Worm (Caenorhabditis elegans) whole organism, L4 larva: ENCODE data around the gene sru-22.

Source experiments
- F10B5.3 ChIP-seq: sonication (generic microtip); optimal IDR thresholded peaks from 2 replicates; lab custom pipeline; 2016; ENCODE audit warnings: mild to moderate bottlenecking, missing genetic modification characterization, missing compliant biosample characterization
- F37D6.2 ChIP-seq: sonication (generic microtip); optimal IDR thresholded peaks from 2 replicates; lab custom pipeline; 2016; ENCODE audit warnings: mild to moderate bottlenecking, missing genetic modification characterization, missing compliant biosample characterization
- Y5F2A.4 ChIP-seq: fragments of 200-800 bp; sonication (Bioruptor generic); optimal IDR thresholded peaks from 2 replicates; lab custom pipeline; 2018; ENCODE audit warnings: mild to moderate bottlenecking, missing genetic modification characterization, missing compliant biosample characterization
- aly-2 ChIP-seq: sonication (generic microtip); optimal IDR thresholded peaks from 2 replicates; lab custom pipeline; 2018; ENCODE audit warnings: missing biosample characterization, missing genetic modification characterization
- attf-4 ChIP-seq: sonication (generic microtip); optimal IDR thresholded peaks from 3 replicates; lab custom pipeline; 2017; ENCODE audit warnings: missing biosample characterization, missing genetic modification characterization
- daf-12 ChIP-seq: fragments of 150-350 bp; optimal IDR thresholded peaks from 2 replicates; lab custom pipeline; 2014; ENCODE audit warnings: missing biosample characterization, missing genetic modification reagents, missing genetic modification characterization
- dpl-1 ChIP-seq: fragments of 150-350 bp; optimal IDR thresholded peaks from 2 replicates; lab custom pipeline; 2014; ENCODE audit warnings: missing biosample characterization, missing genetic modification reagents, missing genetic modification characterization
- egl-27 ChIP-seq: sonication (generic microtip); optimal IDR thresholded peaks from 3 replicates; lab custom pipeline; 2017; ENCODE audit warnings: missing biosample characterization, missing genetic modification reagents, missing genetic modification characterization
- fkh-10 ChIP-seq: fragments of 150-350 bp; optimal IDR thresholded peaks from 2 replicates; lab custom pipeline; 2014; ENCODE audit warnings: missing biosample characterization, missing genetic modification reagents, missing genetic modification characterization
- fos-1 ChIP-seq: fragments of 150-350 bp; optimal IDR thresholded peaks from 2 replicates; lab custom pipeline; 2014; ENCODE audit warnings: missing biosample characterization, missing genetic modification characterization
- hlh-11 ChIP-seq: fragments of 200-800 bp; sonication (Bioruptor generic); optimal IDR thresholded peaks from 2 replicates; lab custom pipeline; 2018; ENCODE audit warnings: mild to moderate bottlenecking, missing genetic modification characterization, missing compliant biosample characterization
- hmg-1.1 ChIP-seq: fragments of 200-800 bp; sonication (Bioruptor generic); IDR thresholded peaks from 2 replicates; pipeline ENCODE4 v1.3.6; 2022; ENCODE audit warnings: missing genetic modification reagents, missing genetic modification characterization, missing compliant biosample characterization
- lin-13 ChIP-seq: fragments of 150-350 bp; optimal IDR thresholded peaks from 2 replicates; lab custom pipeline; 2014; ENCODE audit warnings: missing biosample characterization, missing genetic modification reagents, missing genetic modification characterization
- lin-38 ChIP-seq: fragments of 200-800 bp; sonication (Bioruptor generic); IDR thresholded peaks from 2 replicates; pipeline ENCODE4 v1.3.6; 2022; ENCODE audit warnings: missing genetic modification reagents, missing genetic modification characterization, missing compliant biosample characterization
- lin-39 ChIP-seq: fragments of 150-350 bp; optimal IDR thresholded peaks from 2 replicates; lab custom pipeline; 2014; ENCODE audit warnings: missing biosample characterization, missing genetic modification reagents, missing genetic modification characterization
- mep-1 ChIP-seq: fragments of 150-350 bp; sonication (generic microtip); optimal IDR thresholded peaks from 3 replicates; lab custom pipeline; 2014; ENCODE audit warnings: missing biosample characterization, missing genetic modification characterization
- nhr-11 ChIP-seq: fragments of 150-350 bp; optimal IDR thresholded peaks from 2 replicates; lab custom pipeline; 2014; ENCODE audit warnings: missing biosample characterization, missing genetic modification characterization
- nhr-237 ChIP-seq: sonication (generic microtip); optimal IDR thresholded peaks from 2 replicates; lab custom pipeline; 2017; ENCODE audit warnings: missing biosample characterization, missing genetic modification characterization
- nhr-25 ChIP-seq: sonication (generic microtip); optimal IDR thresholded peaks from 2 replicates; lab custom pipeline; 2017; ENCODE audit warnings: missing genetic modification characterization, mild to moderate bottlenecking, missing compliant biosample characterization, antibody characterized with exemption, moderate library complexity, borderline replicate concordance; ENCODE audit not compliant: insufficient read depth
- nhr-41 ChIP-seq: fragments of 200-800 bp; sonication (Bioruptor generic); IDR thresholded peaks from 2 replicates; pipeline ENCODE4 v1.3.6; 2022; ENCODE audit warnings: missing genetic modification reagents, missing genetic modification characterization, missing compliant biosample characterization
- nhr-42 ChIP-seq: fragments of 200-800 bp; sonication (Bioruptor generic); IDR thresholded peaks from 2 replicates; pipeline ENCODE4 v1.3.6; 2022; ENCODE audit warnings: missing genetic modification characterization, missing compliant biosample characterization
- nhr-48 ChIP-seq: sonication (generic microtip); optimal IDR thresholded peaks from 2 replicates; lab custom pipeline; 2016; ENCODE audit warnings: mild to moderate bottlenecking, missing genetic modification characterization, missing compliant biosample characterization
- nhr-6 ChIP-seq: fragments of 150-350 bp; optimal IDR thresholded peaks from 2 replicates; lab custom pipeline; 2014; ENCODE audit warnings: missing biosample characterization, missing genetic modification characterization
- nhr-76 ChIP-seq: fragments of 150-350 bp; optimal IDR thresholded peaks from 2 replicates; lab custom pipeline; 2014; ENCODE audit warnings: missing biosample characterization, missing genetic modification characterization
- php-3 ChIP-seq: fragments of 200-800 bp; sonication (Bioruptor generic); IDR thresholded peaks from 2 replicates; pipeline ENCODE4 v1.3.6; 2022; ENCODE audit warnings: missing genetic modification reagents, missing genetic modification characterization, missing compliant biosample characterization
- pqm-1 ChIP-seq: sonication (generic microtip); optimal IDR thresholded peaks from 2 replicates; lab custom pipeline; 2017; ENCODE audit warnings: missing biosample characterization, missing genetic modification characterization
- saeg-2 ChIP-seq: fragments of 200-800 bp; sonication (Bioruptor generic); IDR thresholded peaks from 2 replicates; pipeline ENCODE4 v1.3.6; 2022; ENCODE audit warnings: missing genetic modification reagents, missing genetic modification characterization, missing compliant biosample characterization
- set-16 ChIP-seq: fragments of 200-800 bp; sonication (Bioruptor generic); IDR thresholded peaks from 2 replicates; pipeline ENCODE4 v1.3.6; 2022; ENCODE audit warnings: missing genetic modification reagents, missing genetic modification characterization, missing compliant biosample characterization
- snpc-4 ChIP-seq: fragments of 150-350 bp; optimal IDR thresholded peaks from 2 replicates; lab custom pipeline; 2014; ENCODE audit warnings: missing biosample characterization, missing genetic modification characterization
- spr-1 ChIP-seq: sonication (generic microtip); optimal IDR thresholded peaks from 2 replicates; lab custom pipeline; 2016; ENCODE audit warnings: mild to moderate bottlenecking, missing genetic modification characterization, missing compliant biosample characterization
- spr-3 ChIP-seq: fragments of 200-800 bp; sonication (Bioruptor generic); optimal IDR thresholded peaks from 2 replicates; lab custom pipeline; 2018; ENCODE audit warnings: mild to moderate bottlenecking, missing genetic modification characterization, missing compliant biosample characterization
- unc-130 ChIP-seq: sonication (generic microtip); optimal IDR thresholded peaks from 2 replicates; lab custom pipeline; 2016; ENCODE audit warnings: missing genetic modification reagents, missing genetic modification characterization, missing compliant biosample characterization
- unc-62 ChIP-seq, 3 experiments: fragments of 150-350 bp in 1 of 3; sonication (generic microtip); optimal IDR thresholded peaks in 2 of 3; peaks in 1 of 3; 1 replicate in 1 of 3; 2 replicates in 2 of 3; lab custom pipeline; 2014 to 2017; ENCODE audit warnings: missing biosample characterization in 3 of 3, missing genetic modification characterization in 3 of 3, missing genetic modification reagents in 3 of 3, missing genotype in 1 of 3
- vab-7 ChIP-seq: fragments of 200-800 bp; sonication (Bioruptor generic); IDR thresholded peaks from 2 replicates; pipeline ENCODE4 v1.3.6; 2022; ENCODE audit warnings: missing genetic modification reagents, missing genetic modification characterization, missing compliant biosample characterization
- zag-1 ChIP-seq: fragments of 150-350 bp; optimal IDR thresholded peaks from 2 replicates; lab custom pipeline; 2014; ENCODE audit warnings: missing biosample characterization, missing genetic modification characterization
- zfp-3 ChIP-seq: fragments of 200-800 bp; sonication (Bioruptor generic); conservative IDR thresholded peaks from 2 replicates; pipeline ENCODE4 v1.3.6; 2022; ENCODE audit warnings: missing genetic modification reagents, missing genetic modification characterization, missing compliant biosample characterization
- zip-11 ChIP-seq: fragments of 200-800 bp; sonication (Bioruptor generic); IDR thresholded peaks from 2 replicates; pipeline ENCODE4 v1.3.6; 2022; ENCODE audit warnings: missing genetic modification characterization, missing compliant biosample characterization

Gene sru-22

DNA sequence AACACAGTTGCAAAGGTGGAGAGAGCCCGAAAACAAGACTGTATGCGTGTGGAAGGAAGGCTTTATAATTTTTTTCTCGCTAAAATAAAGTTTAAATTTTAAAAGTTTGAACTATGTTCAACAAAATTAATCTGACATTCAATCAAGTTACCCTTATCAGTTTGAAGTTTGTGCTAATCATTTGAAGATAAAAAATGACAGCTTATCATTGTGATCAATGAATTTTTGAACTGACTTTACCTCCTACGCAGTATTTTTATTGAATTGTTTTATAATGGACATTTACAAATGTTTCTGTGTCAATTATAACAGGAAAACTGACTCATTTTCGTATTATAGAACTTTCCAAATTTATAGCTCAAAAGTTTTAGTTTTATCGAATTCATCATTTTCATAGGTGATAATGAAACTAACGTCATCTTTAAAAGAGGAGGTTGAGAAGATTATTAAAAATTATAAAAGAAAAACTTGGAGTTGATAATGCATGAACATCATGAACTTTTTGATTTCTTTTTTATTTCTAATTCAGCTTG is 3.6 kb upstream of the sru-22 start, which contains the start of gene oac-20 (continued):
- TF ChIP-seq nhr-6 (tag; lab: Kevin White, UChicago) (no peak), spr-3 (GFP tag; lab: Kevin White, UChicago) (no peak)

DNA sequence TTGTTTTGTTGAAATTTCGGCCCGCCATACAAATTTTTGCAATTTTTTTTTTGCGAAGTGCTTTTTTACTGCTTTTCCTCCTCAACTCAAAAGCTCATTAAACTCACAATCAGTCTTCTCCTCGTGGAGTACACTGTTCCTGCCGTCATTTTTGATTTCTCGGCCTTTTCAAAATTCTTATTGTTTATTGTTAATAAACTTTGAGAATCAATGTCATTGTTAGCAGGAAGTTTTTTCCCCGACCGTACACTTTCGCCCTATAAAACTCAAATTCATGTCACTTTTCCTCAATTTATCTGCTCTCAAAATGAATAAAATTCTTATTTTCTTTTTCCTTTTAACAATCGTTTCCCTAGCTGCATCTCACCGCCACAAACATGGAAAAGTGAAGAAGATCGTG is 1.1 kb upstream of the sru-22 start, which contains the start of gene clec-232:
Gene clec-232 (plus strand): TSS at position 301 of the 400 bp plus-strand sequence.
- TF ChIP-seq daf-12 (tag; lab: Kevin White, UChicago) (no peak), fkh-10 (GFP tag; lab: Kevin White, UChicago) (no peak), fos-1 (tag; lab: Kevin White, UChicago) (no peak), nhr-237 (tag; lab: Kevin White, UChicago) (no peak), unc-62 (GFP tag; optimal IDR thresholded peaks at IDR 0.05 in 1 of 2; lab: Kevin White, UChicago) (no peak), unc-62 (tag; optimal IDR thresholded peaks at IDR 0.05; lab: Kevin White, UChicago) (no peak), saeg-2 (GFP tag; lab: Robert Waterston, UW) (no peak)

DNA sequence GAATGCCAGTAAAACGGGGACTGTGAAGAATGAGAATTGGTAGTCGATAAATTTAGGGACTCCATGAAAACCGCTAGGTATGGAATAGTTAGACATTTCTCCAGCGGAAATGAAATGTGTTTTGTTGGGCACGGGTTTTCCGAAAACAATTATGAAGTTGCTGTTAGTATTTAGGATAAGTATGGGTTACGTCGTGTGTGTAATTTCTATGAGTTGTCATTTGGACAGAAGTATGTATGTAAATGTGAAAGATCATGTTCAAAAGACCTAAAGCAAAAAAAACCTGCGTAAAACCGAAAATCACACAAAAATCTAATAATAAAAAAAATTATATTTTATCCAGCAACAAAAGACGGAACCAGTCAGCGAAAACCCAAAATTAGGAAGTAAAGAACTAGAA is 2.3 kb downstream of the sru-22 start, which contains the start of gene sru-23:
Gene sru-23 (minus strand): TSS at position 101 of the 400 bp plus-strand sequence.
- no peak for TF ChIP-seq Y5F2A.4 (GFP tag; lab: Kevin White, UChicago)
- no peak for TF ChIP-seq hmg-1.1 (GFP tag; lab: Robert Waterston, UW)
- no peak for TF ChIP-seq nhr-76 (tag; lab: Kevin White, UChicago)
- TF ChIP-seq nhr-25 (tag; lab: Kevin White, UChicago), result no peak
- no peak for TF ChIP-seq vab-7
- no peak for TF ChIP-seq set-16
- TF ChIP-seq dpl-1 (GFP tag; lab: Kevin White, UChicago), result no peak
- TF ChIP-seq attf-4 (tag; lab: Kevin White, UChicago), result no peak
- no peak for TF ChIP-seq egl-27 (tag; lab: Kevin White, UChicago)
- TF ChIP-seq snpc-4, result no peak
- no peak for TF ChIP-seq php-3 (GFP tag; lab: Robert Waterston, UW)
- no peak for TF ChIP-seq nhr-41 (GFP tag; lab: Robert Waterston, UW)
- no peak for TF ChIP-seq pqm-1 (tag; lab: Kevin White, UChicago)
- no peak for TF ChIP-seq spr-1

DNA sequence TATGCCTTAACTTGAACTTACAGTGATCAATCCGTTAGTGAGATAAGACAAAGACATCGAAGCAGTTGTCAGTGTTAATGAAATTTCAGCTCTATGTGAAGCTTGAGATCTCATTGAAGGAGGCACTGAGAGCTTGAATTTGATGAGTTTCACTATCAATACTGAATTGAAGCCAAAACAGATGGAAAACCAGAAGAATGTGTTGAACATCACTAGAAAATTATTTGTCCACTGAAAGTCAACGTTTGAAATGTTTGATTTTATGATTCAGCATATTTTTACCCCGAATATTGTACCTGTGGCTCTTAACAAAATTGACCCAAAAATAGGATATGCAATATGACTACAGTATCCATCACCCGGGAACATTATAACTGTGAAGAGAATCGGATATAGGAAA is 3.9 kb downstream of the sru-22 start:
- peak in 1 of 2 experiments; percentile 97 for TF ChIP-seq unc-62 (GFP tag; optimal IDR thresholded peaks at IDR 0.05 in 1 of 2; lab: Kevin White, UChicago)
- no peak for TF ChIP-seq unc-62 (tag; optimal IDR thresholded peaks at IDR 0.05; lab: Kevin White, UChicago)
- TF ChIP-seq nhr-11 (tag; lab: Kevin White, UChicago), result no peak
- no peak for TF ChIP-seq zag-1 (tag; lab: Kevin White, UChicago)

DNA sequence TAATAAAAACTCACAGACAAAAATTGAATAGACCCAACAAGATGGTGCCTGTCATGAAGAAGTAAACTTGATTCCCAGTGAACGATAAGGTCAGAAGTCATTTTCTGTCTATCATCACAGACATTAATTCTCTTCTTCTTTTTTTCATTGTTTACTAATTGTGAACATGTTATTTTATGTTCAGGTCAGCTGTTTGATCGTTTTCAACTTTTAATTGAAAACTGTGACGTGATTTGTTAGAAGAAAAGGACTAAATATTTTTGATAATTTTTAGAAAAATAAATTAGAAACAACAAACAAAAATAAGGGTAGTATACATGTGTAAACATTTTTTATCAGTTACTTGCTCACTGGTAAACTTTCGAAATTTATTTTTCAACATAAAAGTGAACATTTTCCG is 5.1 kb downstream of the sru-22 start, which contains the start of gene F36G9.7:
Gene F36G9.7 (minus strand): TSS at position 101 of the 400 bp plus-strand sequence.
- TF ChIP-seq zfp-3 (GFP tag; lab: Robert Waterston, UW) (no peak), lin-38 (no peak), F10B5.3 (tag; lab: Kevin White, UChicago) (no peak), mep-1 (tag; lab: Kevin White, UChicago) (no peak), aly-2 (tag; lab: Kevin White, UChicago) (no peak), F37D6.2 (no peak), unc-130 (GFP tag; lab: Kevin White, UChicago) (no peak), nhr-42 (GFP tag; lab: Robert Waterston, UW) (no peak), lin-13 (GFP tag; lab: Kevin White, UChicago) (no peak), pqm-1 (tag; lab: Kevin White, UChicago) (no peak), zip-11 (GFP tag; lab: Robert Waterston, UW) (no peak), lin-39 (tag; lab: Kevin White, UChicago) (no peak), hlh-11 (tag; lab: Kevin White, UChicago) (no peak), nhr-48 (tag; lab: Kevin White, UChicago) (no peak)
